Worm (Caenorhabditis elegans): ENCODE data around the gene C33D9.6.

The C33D9.6 gene

ce11 chrIV:8813614-8814013 is 35.7 kb upstream of the C33D9.6 start, which contains the start of gene exc-5:
TSS of gene exc-5 (minus strand) at chrIV:8813670.
- no peak for TF ChIP-seq egl-5 (tag; optimal IDR thresholded peaks at IDR 0.05)
- no peak for TF ChIP-seq hmg-11 (tag; optimal IDR thresholded peaks at IDR 0.05)
- no peak for TF ChIP-seq nhr-12 (tag; optimal IDR thresholded peaks at IDR 0.05)
- TF ChIP-seq ceh-28 (tag; optimal IDR thresholded peaks at IDR 0.05), result no peak
- no peak for TF ChIP-seq fkh-10 (GFP tag; optimal IDR thresholded peaks at IDR 0.05)
- TF ChIP-seq unc-39 (tag; optimal IDR thresholded peaks at IDR 0.05), result no peak
- TF ChIP-seq snpc-4 (tag; optimal IDR thresholded peaks at IDR 0.05), result no peak
- no peak for TF ChIP-seq zag-1 (tag; optimal IDR thresholded peaks at IDR 0.05)
- TF ChIP-seq lin-15B (tag; optimal IDR thresholded peaks at IDR 0.05), result no peak
- no peak for TF ChIP-seq ztf-11 (tag; optimal IDR thresholded peaks at IDR 0.05)
- TF ChIP-seq mml-1 (tag; optimal IDR thresholded peaks at IDR 0.05), result no peak
- no peak for TF ChIP-seq ceh-9 (tag; optimal IDR thresholded peaks at IDR 0.05)
- TF ChIP-seq egl-27 (tag; optimal IDR thresholded peaks at IDR 0.05), result no peak
- no peak for TF ChIP-seq daf-12 (tag; optimal IDR thresholded peaks at IDR 0.05)
- no peak for TF ChIP-seq nhr-76 (tag; optimal IDR thresholded peaks at IDR 0.05)
- TF ChIP-seq elt-2 (tag; optimal IDR thresholded peaks at IDR 0.05), result no peak
- TF ChIP-seq nhr-43 (tag; optimal IDR thresholded peaks at IDR 0.05; ENCODE audit: poor library complexity, severe bottlenecking), result no peak
- TF ChIP-seq ceh-16 (tag; optimal IDR thresholded peaks at IDR 0.05), result no peak
- TF ChIP-seq ztf-4 (tag; optimal IDR thresholded peaks at IDR 0.05), result no peak
- no peak for TF ChIP-seq fos-1 (tag; optimal IDR thresholded peaks at IDR 0.05)

ce11 chrIV:8807327-8807726 is 29.4 kb upstream of the C33D9.6 start:
- TF ChIP-seq egl-5 (tag; optimal IDR thresholded peaks at IDR 0.05), result no peak
- peak; percentile 75 for TF ChIP-seq pha-4 (tag; optimal IDR thresholded peaks at IDR 0.05)
- peak; percentile 65 for TF ChIP-seq pqm-1 (tag; optimal IDR thresholded peaks at IDR 0.05)

ce11 chrIV:8798255-8798654 is 20.3 kb upstream of the C33D9.6 start, which contains the start of gene clec-182:
TSS of gene clec-182 (minus strand) at chrIV:8798355.
- TF ChIP-seq pqm-1 (tag; optimal IDR thresholded peaks at IDR 0.05) (no peak), fkh-2 (tag; optimal IDR thresholded peaks at IDR 0.05) (no peak), nfya-1 (tag; optimal IDR thresholded peaks at IDR 0.05; ENCODE audit: insufficient read depth) (no peak), fkh-10 (GFP tag; optimal IDR thresholded peaks at IDR 0.05) (no peak), elt-1 (tag; optimal IDR thresholded peaks at IDR 0.05) (no peak), eor-1 (tag; optimal IDR thresholded peaks at IDR 0.05) (no peak), nhr-12 (tag; optimal IDR thresholded peaks at IDR 0.05) (no peak), aly-2 (tag; optimal IDR thresholded peaks at IDR 0.05) (no peak)

- TF ChIP-seq nhr-11 (tag; optimal IDR thresholded peaks at IDR 0.05) (no peak), lin-39 (tag; optimal IDR thresholded peaks at IDR 0.05) (peak; percentile 64), ceh-82 (tag; optimal IDR thresholded peaks at IDR 0.05) (no peak), ztf-11 (tag; optimal IDR thresholded peaks at IDR 0.05) (no peak), ceh-28 (tag; optimal IDR thresholded peaks at IDR 0.05) (no peak), elt-3 (tag; optimal IDR thresholded peaks at IDR 0.05) (no peak), fkh-10 (GFP tag; optimal IDR thresholded peaks at IDR 0.05) (peak; percentile 68), nfya-1 (tag; optimal IDR thresholded peaks at IDR 0.05; ENCODE audit: insufficient read depth) (peak; percentile 66), snpc-4 (tag; optimal IDR thresholded peaks at IDR 0.05) (peak; percentile 41), nhr-76 (tag; optimal IDR thresholded peaks at IDR 0.05) (no peak), unc-62 (GFP tag; optimal IDR thresholded peaks at IDR 0.05) (no peak), nhr-12 (tag; optimal IDR thresholded peaks at IDR 0.05) (no peak), hmg-11 (tag; optimal IDR thresholded peaks at IDR 0.05) (peak; percentile 26), sea-2 (GFP tag; optimal IDR thresholded peaks at IDR 0.05) (no peak), skn-1 (tag; optimal IDR thresholded peaks at IDR 0.05) (no peak)
Observed at ce11 chrIV:8796246-8796645, 18.3 kb upstream of the C33D9.6 start.

ce11 chrIV:8794895-8795665 is 17.1 kb upstream of the C33D9.6 start:
- TF ChIP-seq ZK546.5 (tag; optimal IDR thresholded peaks at IDR 0.05) (no peak), sea-2 (GFP tag; optimal IDR thresholded peaks at IDR 0.05) (no peak), lsy-12 (tag; optimal IDR thresholded peaks at IDR 0.05) (peak; percentile 82), zag-1 (tag; optimal IDR thresholded peaks at IDR 0.05) (peak; percentile 29), elt-3 (tag; optimal IDR thresholded peaks at IDR 0.05) (peak in 1 of 3 experiments; percentile 11), ceh-16 (tag; optimal IDR thresholded peaks at IDR 0.05) (no peak), egl-5 (tag; optimal IDR thresholded peaks at IDR 0.05) (no peak), snpc-4 (tag; optimal IDR thresholded peaks at IDR 0.05) (peak; percentile 83), fkh-10 (GFP tag; optimal IDR thresholded peaks at IDR 0.05) (peak; percentile 90), nhr-77 (tag; optimal IDR thresholded peaks at IDR 0.05) (no peak), elt-1 (tag; optimal IDR thresholded peaks at IDR 0.05) (peak; percentile 65), nhr-11 (tag; optimal IDR thresholded peaks at IDR 0.05) (no peak), lin-39 (tag; optimal IDR thresholded peaks at IDR 0.05) (peak; percentile 79), pha-4 (tag; optimal IDR thresholded peaks at IDR 0.05) (peak; percentile 68), nhr-23 (tag; optimal IDR thresholded peaks at IDR 0.05) (peak; percentile 83), nfya-1 (tag; optimal IDR thresholded peaks at IDR 0.05; ENCODE audit: insufficient read depth) (peak; percentile 81), nhr-12 (tag; optimal IDR thresholded peaks at IDR 0.05) (no peak), elt-2 (tag; optimal IDR thresholded peaks at IDR 0.05) (peak; percentile 97), aly-2 (tag; optimal IDR thresholded peaks at IDR 0.05) (no peak), hmg-11 (tag; optimal IDR thresholded peaks at IDR 0.05) (peak; percentile 80), ztf-4 (tag; optimal IDR thresholded peaks at IDR 0.05) (peak; percentile 67), mml-1 (tag; optimal IDR thresholded peaks at IDR 0.05) (no peak), fos-1 (tag; optimal IDR thresholded peaks at IDR 0.05) (no peak), ama-1 (optimal IDR thresholded peaks at IDR 0.05) (no peak), eor-1 (tag; optimal IDR thresholded peaks at IDR 0.05) (no peak), ztf-11 (tag; optimal IDR thresholded peaks at IDR 0.05) (no peak), ceh-28 (tag; optimal IDR thresholded peaks at IDR 0.05) (peak; percentile 57), fkh-2 (tag; optimal IDR thresholded peaks at IDR 0.05) (no peak)

Measured in whole organism, L3 larva.